Fruit fly (Drosophila melanogaster) whole organism, embryonic: ENCODE measurements around the gene Cyt-c1L.

Experiments used
- Ada2b ChIP-seq: fragments of 200-800 bp; sonication (Bioruptor generic); IDR thresholded peaks from 2 replicates; pipeline ENCODE4 v1.3.6; 2022; ENCODE audit warnings: missing biosample characterization, missing genetic modification characterization
- Antp ChIP-seq: fragments of 200-800 bp; sonication (Bioruptor generic); optimal IDR thresholded peaks from 3 replicates; lab custom pipeline; 2016; ENCODE audit warnings: missing biosample characterization, missing genetic modification characterization
- Asciz ChIP-seq: fragments of 200-800 bp; sonication (Bioruptor generic); optimal IDR thresholded peaks from 2 replicates; lab custom pipeline; 2017; ENCODE audit warnings: missing biosample characterization, mild to moderate bottlenecking, missing genetic modification characterization, missing genetic modification reagents
- B-H2 ChIP-seq: fragments of 200-800 bp; sonication (Bioruptor generic); optimal IDR thresholded peaks from 2 replicates; lab custom pipeline; 2018; ENCODE audit warnings: missing biosample characterization, mild to moderate bottlenecking, missing genetic modification characterization
- CG10274 ChIP-seq: fragments of 200-800 bp; sonication (Bioruptor generic); optimal IDR thresholded peaks from 3 replicates; lab custom pipeline; 2017; ENCODE audit warnings: missing biosample characterization, mild to moderate bottlenecking, missing genetic modification characterization
- CG10366 ChIP-seq: fragments of 200-800 bp; sonication (Bioruptor generic); IDR thresholded peaks from 2 replicates; pipeline ENCODE4 v1.3.6; 2022; ENCODE audit warnings: missing biosample characterization, missing genetic modification characterization
- CG10654 ChIP-seq: fragments of 200-800 bp; sonication (Bioruptor generic); optimal IDR thresholded peaks from 2 replicates; lab custom pipeline; 2016; ENCODE audit warnings: missing biosample characterization, missing genetic modification characterization
- CG14014 ChIP-seq: fragments of 200-800 bp; sonication (Bioruptor generic); IDR thresholded peaks from 2 replicates; pipeline ENCODE4 v1.3.6; 2022; ENCODE audit warnings: missing biosample characterization, missing genetic modification characterization
- CG16813 ChIP-seq: fragments of 200-800 bp; sonication (Bioruptor generic); IDR thresholded peaks from 3 replicates; pipeline ENCODE4 v1.3.6; 2022; ENCODE audit warnings: missing biosample characterization, missing genetic modification characterization; ENCODE audit not compliant: partially characterized antibody
- CG2889 ChIP-seq: fragments of 200-800 bp; sonication (Bioruptor generic); IDR thresholded peaks from 3 replicates; pipeline ENCODE4 v1.3.6; 2022; ENCODE audit warnings: missing biosample characterization, missing genetic modification characterization
- CG30020 ChIP-seq: fragments of 200-800 bp; optimal IDR thresholded peaks from 2 replicates; lab custom pipeline; 2019; ENCODE audit warnings: missing biosample characterization, mild to moderate bottlenecking, missing genetic modification characterization, moderate library complexity
- CG31224 ChIP-seq: fragments of 200-800 bp; sonication (Bioruptor generic); IDR thresholded peaks from 2 replicates; pipeline ENCODE4 v1.3.6; 2022; ENCODE audit warnings: missing biosample characterization, missing genetic modification characterization
- CG4424 ChIP-seq: fragments of 200-800 bp; sonication (Bioruptor generic); optimal IDR thresholded peaks from 3 replicates; lab custom pipeline; 2016; ENCODE audit warnings: missing biosample characterization, missing genetic modification characterization
- CG7839 ChIP-seq: fragments of 200-800 bp; sonication (Bioruptor generic); optimal IDR thresholded peaks from 3 replicates; lab custom pipeline; 2018; ENCODE audit warnings: missing biosample characterization, mild to moderate bottlenecking, missing genetic modification characterization, moderate library complexity
- CG8290 ChIP-seq, 3 experiments: fragments of 200-800 bp; sonication (Bioruptor generic); optimal IDR thresholded peaks; 2 replicates each; lab custom pipeline; 2016 to 2019; ENCODE audit warnings: missing biosample characterization in 3 of 3, missing genetic modification characterization in 3 of 3, mild to moderate bottlenecking in 2 of 3, moderate library complexity in 1 of 3
- CG8388 ChIP-seq: fragments of 200-800 bp; sonication (Bioruptor generic); optimal IDR thresholded peaks from 2 replicates; lab custom pipeline; 2019; ENCODE audit warnings: missing biosample characterization, mild to moderate bottlenecking, missing genetic modification characterization, moderate library complexity
- CTCF ChIP-seq: fragments of 200-800 bp; sonication (Bioruptor generic); optimal IDR thresholded peaks from 2 replicates; lab custom pipeline; 2017; ENCODE audit warnings: missing biosample characterization, mild to moderate bottlenecking, missing genetic modification characterization, moderate library complexity
- Dip3 ChIP-seq: fragments of 200-800 bp; sonication (Bioruptor generic); optimal IDR thresholded peaks from 3 replicates; lab custom pipeline; 2016; ENCODE audit warnings: missing biosample characterization, missing genetic modification characterization
- Fer3 ChIP-seq: fragments of 200-800 bp; sonication (Bioruptor generic); optimal IDR thresholded peaks from 2 replicates; lab custom pipeline; 2018; ENCODE audit warnings: missing biosample characterization, mild to moderate bottlenecking, missing genetic modification characterization, moderate library complexity
- H15 ChIP-seq: fragments of 200-800 bp; sonication (Bioruptor generic); IDR thresholded peaks from 3 replicates; pipeline ENCODE4 v1.3.6; 2022; ENCODE audit warnings: missing biosample characterization, missing genetic modification characterization
- HmgZ ChIP-seq: fragments of 200-800 bp; sonication (Bioruptor generic); optimal IDR thresholded peaks from 2 replicates; lab custom pipeline; 2018; ENCODE audit warnings: missing biosample characterization, mild to moderate bottlenecking, missing genetic modification characterization
- Hmx ChIP-seq: fragments of 200-800 bp; sonication (Bioruptor generic); optimal IDR thresholded peaks from 2 replicates; lab custom pipeline; 2016; ENCODE audit warnings: missing biosample characterization, missing genetic modification characterization
- Lpt ChIP-seq: fragments of >200 bp; optimal IDR thresholded peaks from 2 replicates; lab custom pipeline; 2018; ENCODE audit warnings: missing biosample characterization, missing genetic modification characterization
- Side ChIP-seq: fragments of 200-800 bp; sonication (Bioruptor generic); optimal IDR thresholded peaks from 2 replicates; lab custom pipeline; 2016; ENCODE audit warnings: missing biosample characterization, missing genetic modification characterization
- ara ChIP-seq: fragments of 200-800 bp; sonication (Bioruptor generic); IDR thresholded peaks from 2 replicates; pipeline ENCODE4 v1.3.6; 2022; ENCODE audit warnings: missing biosample characterization, missing genetic modification characterization
- dysf ChIP-seq: fragments of 200-800 bp; sonication (Bioruptor generic); IDR thresholded peaks from 3 replicates; pipeline ENCODE4 v1.3.6; 2022; ENCODE audit warnings: missing biosample characterization, missing genetic modification characterization
- hb ChIP-seq: fragments of 200-800 bp; sonication (Bioruptor generic); IDR thresholded peaks from 3 replicates; pipeline ENCODE4 v1.3.6; 2022; ENCODE audit warnings: missing biosample characterization, missing genetic modification characterization; ENCODE audit not compliant: partially characterized antibody
- hkb ChIP-seq, 2 experiments: fragments of 200-800 bp in 1 of 2; fragments of >200 bp in 1 of 2; sonication (Bioruptor generic) in 1 of 2; IDR thresholded peaks in 1 of 2; optimal IDR thresholded peaks in 1 of 2; 2 replicates each; pipeline versions ENCODE4 v1.3.6 to Lab custom; 2017 to 2022; ENCODE audit warnings: missing biosample characterization in 1 of 2, missing genetic modification characterization in 1 of 2
- hth ChIP-seq: fragments of >200 bp; optimal IDR thresholded peaks from 2 replicates; lab custom pipeline; 2017; ENCODE audit warnings: inconsistent platforms
- jumu ChIP-seq: fragments of 200-800 bp; sonication (Bioruptor generic); optimal IDR thresholded peaks from 3 replicates; lab custom pipeline; 2016; ENCODE audit warnings: missing biosample characterization, missing genetic modification characterization
- knrl ChIP-seq: fragments of 200-800 bp; sonication (Bioruptor generic); IDR thresholded peaks from 3 replicates; pipeline ENCODE4 v1.3.6; 2022; ENCODE audit warnings: missing biosample characterization, missing genetic modification characterization; ENCODE audit not compliant: partially characterized antibody
- lilli ChIP-seq: fragments of 200-800 bp; sonication (Bioruptor generic); optimal IDR thresholded peaks from 3 replicates; lab custom pipeline; 2016; ENCODE audit warnings: missing biosample characterization, missing genetic modification characterization
- lmd ChIP-seq: fragments of 200-800 bp; sonication (Bioruptor generic); IDR thresholded peaks from 2 replicates; pipeline ENCODE4 v1.3.6; 2022; ENCODE audit warnings: missing biosample characterization, missing genetic modification characterization
- lola ChIP-seq, 3 experiments: fragments of >200 bp in 2 of 3; fragments of 200-800 bp in 1 of 3; sonication (Bioruptor generic) in 1 of 3; optimal IDR thresholded peaks; 2 replicates each; lab custom pipeline; 2017 to 2019; ENCODE audit warnings: missing biosample characterization in 3 of 3, missing genetic modification characterization in 3 of 3, mild to moderate bottlenecking in 1 of 3, moderate library complexity in 1 of 3
- maf-S ChIP-seq: fragments of 200-800 bp; sonication (Bioruptor generic); optimal IDR thresholded peaks from 2 replicates; lab custom pipeline; 2016; ENCODE audit warnings: missing biosample characterization, missing genetic modification characterization
- mam ChIP-seq: fragments of 200-800 bp; sonication (Bioruptor generic); optimal IDR thresholded peaks from 3 replicates; lab custom pipeline; 2016; ENCODE audit warnings: missing biosample characterization, missing genetic modification characterization
- nau ChIP-seq: fragments of 200-800 bp; sonication (Bioruptor generic); optimal IDR thresholded peaks from 3 replicates; lab custom pipeline; 2017; ENCODE audit warnings: missing biosample characterization, mild to moderate bottlenecking, missing genetic modification characterization, missing genetic modification reagents
- nmo ChIP-seq: fragments of 200-800 bp; sonication (Bioruptor generic); optimal IDR thresholded peaks from 2 replicates; lab custom pipeline; 2018; ENCODE audit warnings: missing biosample characterization, mild to moderate bottlenecking, missing genetic modification characterization, moderate library complexity
- odd ChIP-seq: fragments of 200-800 bp; sonication (Bioruptor generic); optimal IDR thresholded peaks from 2 replicates; lab custom pipeline; 2017; ENCODE audit warnings: missing biosample characterization, mild to moderate bottlenecking, missing genetic modification characterization
- pho ChIP-seq: fragments of 200-800 bp; sonication (Bioruptor generic); optimal IDR thresholded peaks from 2 replicates; lab custom pipeline; 2016; ENCODE audit warnings: missing biosample characterization, missing genetic modification characterization
- phol ChIP-seq: fragments of 200-800 bp; sonication (Bioruptor generic); optimal IDR thresholded peaks from 3 replicates; lab custom pipeline; 2018; ENCODE audit warnings: missing biosample characterization, mild to moderate bottlenecking, missing genetic modification characterization, moderate library complexity
- seq ChIP-seq: fragments of 200-800 bp; sonication (Bioruptor generic); IDR thresholded peaks from 2 replicates; pipeline ENCODE4 v1.3.6; 2022; ENCODE audit warnings: missing biosample characterization, missing genetic modification characterization
- shn ChIP-seq: fragments of 200-800 bp; sonication (Bioruptor generic); optimal IDR thresholded peaks from 3 replicates; lab custom pipeline; 2016; ENCODE audit warnings: missing biosample characterization, missing genetic modification characterization
- sisA ChIP-seq: fragments of 200-800 bp; sonication (Bioruptor generic); IDR thresholded peaks from 2 replicates; pipeline ENCODE4 v1.3.6; 2022; ENCODE audit warnings: missing biosample characterization, missing genetic modification characterization
- slbo ChIP-seq: fragments of 200-800 bp; sonication (Bioruptor generic); IDR thresholded peaks from 2 replicates; pipeline ENCODE4 v1.3.6; 2022; ENCODE audit warnings: missing biosample characterization, missing genetic modification characterization
- stc ChIP-seq: fragments of 200-800 bp; sonication (Bioruptor generic); IDR thresholded peaks from 2 replicates; pipeline ENCODE4 v1.3.6; 2022; ENCODE audit warnings: missing biosample characterization, missing genetic modification characterization
- tgo ChIP-seq: fragments of 200-800 bp; sonication (Bioruptor generic); IDR thresholded peaks from 3 replicates; pipeline ENCODE4 v1.3.6; 2022; ENCODE audit warnings: missing biosample characterization, missing genetic modification characterization
- trem ChIP-seq: fragments of 200-800 bp; optimal IDR thresholded peaks from 3 replicates; lab custom pipeline; 2019; ENCODE audit warnings: missing biosample characterization, mild to moderate bottlenecking, missing genetic modification characterization, moderate library complexity
- tup ChIP-seq: fragments of 200-800 bp; sonication (Bioruptor generic); optimal IDR thresholded peaks from 2 replicates; lab custom pipeline; 2016; ENCODE audit warnings: missing biosample characterization, mild to moderate bottlenecking, missing genetic modification characterization, moderate library complexity
- vnd ChIP-seq: fragments of 200-800 bp; sonication (Bioruptor generic); IDR thresholded peaks from 3 replicates; pipeline ENCODE4 v1.3.6; 2022; ENCODE audit warnings: missing biosample characterization, missing genetic modification characterization; ENCODE audit not compliant: partially characterized antibody
- zfh2 ChIP-seq: fragments of 200-800 bp; sonication (Bioruptor generic); optimal IDR thresholded peaks from 2 replicates; lab custom pipeline; 2016; ENCODE audit warnings: missing biosample characterization, missing genetic modification characterization

Gene Cyt-c1L

DNA sequence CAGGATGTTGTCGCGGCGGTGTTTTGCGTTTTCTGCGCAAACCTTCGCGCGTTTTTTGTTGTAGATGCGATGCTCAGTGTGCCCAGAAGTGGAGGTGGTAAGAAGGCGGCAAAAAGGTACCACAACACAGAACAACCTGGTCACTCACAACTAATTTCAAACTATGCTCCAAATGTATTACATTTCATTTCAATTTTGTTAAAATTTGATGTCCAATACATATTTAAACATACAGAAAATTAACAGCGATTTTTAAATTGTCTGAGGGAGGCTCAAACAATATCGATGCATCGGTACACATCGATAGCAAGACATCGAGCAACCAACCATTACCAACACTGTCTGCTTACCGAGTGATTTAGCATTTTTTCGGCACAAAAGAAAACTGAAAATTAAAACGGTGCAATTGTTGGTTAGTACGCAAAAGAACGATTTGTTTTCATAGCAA is 50.7 kb downstream of the Cyt-c1L start, which contains the start of the genes Slbp and Rpn2 (continued):
- TF ChIP-seq nau (no peak), CG7839 (tag; lab: Kevin White, UChicago) (no peak), slbo (GFP tag; lab: Robert Waterston, UW) (peak; percentile 47), Dip3 (GFP tag; lab: Kevin White, UChicago) (peak; percentile 45), zfh2 (GFP tag; lab: Kevin White, UChicago) (peak; percentile 66), CG30020 (peak; percentile 39), trem (tag; lab: Kevin White, UChicago) (peak; percentile 91), dysf (GFP tag; lab: Robert Waterston, UW) (0 out of 3 replicates have a peak, but pooled peaks have one; percentile 13), mam (GFP tag; lab: Kevin White, UChicago) (peak; percentile 70), shn (peak; percentile 57), CG10274 (GFP tag; lab: Kevin White, UChicago) (no peak), CTCF (GFP tag; lab: Kevin White, UChicago) (no peak), nmo (GFP tag; lab: Kevin White, UChicago) (peak; percentile 74), odd (no peak), Side (peak; percentile 60), pho (GFP tag; lab: Kevin White, UChicago) (peak; percentile 68), CG8290 (GFP tag; optimal IDR thresholded peaks at IDR 0.05; lab: Kevin White, UChicago) (peak; percentile 54), CG8290 (tag; optimal IDR thresholded peaks at IDR 0.05; lab: Kevin White, UChicago) (peak in 1 of 2 experiments; percentile 64), CG31224 (GFP tag; lab: Robert Waterston, UW) (no peak), tup (GFP tag; lab: Kevin White, UChicago) (no peak), sisA (GFP tag; lab: Robert Waterston, UW) (no peak), lola (GFP tag; optimal IDR thresholded peaks at IDR 0.05; lab: Kevin White, UChicago) (peak in 1 of 3 experiments; percentile 25), stc (GFP tag; lab: Robert Waterston, UW) (no peak), lilli (GFP tag; lab: Kevin White, UChicago) (peak; percentile 70), HmgZ (peak; percentile 88), Ada2b (GFP tag; lab: Robert Waterston, UW) (no peak), CG10366 (GFP tag; lab: Robert Waterston, UW) (no peak), knrl (GFP tag; lab: Robert Waterston, UW) (peak; percentile 94), CG10654 (GFP tag; lab: Kevin White, UChicago) (no peak), maf-S (GFP tag; lab: Kevin White, UChicago) (peak; percentile 68), CG4424 (GFP tag; lab: Kevin White, UChicago) (no peak), Hmx (GFP tag; lab: Kevin White, UChicago) (no peak), hth (no peak), jumu (GFP tag; lab: Kevin White, UChicago) (peak; percentile 76), seq (GFP tag; lab: Robert Waterston, UW) (no peak), hb (GFP tag; lab: Robert Waterston, UW) (peak; percentile 82; the same call in 2 of the 3 replicates), Antp (no peak), H15 (no peak), tgo (GFP tag; lab: Robert Waterston, UW) (no peak), ara (GFP tag; lab: Robert Waterston, UW) (no peak), CG16813 (peak; percentile 90), Fer3 (tag; lab: Kevin White, UChicago) (peak; percentile 17), hkb (optimal IDR thresholded peaks at IDR 0.05; lab: Kevin White, UChicago) (peak; percentile 82), hkb (GFP tag; IDR thresholded peaks at IDR 0.05; lab: Robert Waterston, UW) (no peak; the same call in 1 of the 2 replicates), Lpt (GFP tag; lab: Kevin White, UChicago) (no peak), lmd (GFP tag; lab: Robert Waterston, UW) (no peak; the same call in 1 of the 2 replicates), CG8388 (no peak), Asciz (GFP tag; lab: Kevin White, UChicago) (no peak), vnd (GFP tag; lab: Robert Waterston, UW) (peak; percentile 87), B-H2 (GFP tag; lab: Kevin White, UChicago) (peak; percentile 62), CG2889 (GFP tag; lab: Robert Waterston, UW) (no peak), phol (peak; percentile 71), CG14014 (GFP tag; lab: Robert Waterston, UW) (0 out of 2 replicates have a peak, but pooled peaks have one; percentile 25)
